Worm (Caenorhabditis elegans): Measurements from ENCODE around the gene F20D12.7.
A peak's percentile ranks its signal among the peaks of the same experiment; 100 is the strongest.

The F20D12.7 gene

ce11 chrIV:7977452-7977940 is 38.8 kb upstream of the F20D12.7 start, which contains the start of gene ora-1:
TSS of gene ora-1 (plus strand) at chrIV:7977890.
- TF ChIP-seq nhr-6 (tag; optimal IDR thresholded peaks at IDR 0.05): no peak
- no peak for TF ChIP-seq nhr-10 (tag; optimal IDR thresholded peaks at IDR 0.05)
- TF ChIP-seq blmp-1 (tag; optimal IDR thresholded peaks at IDR 0.05; ENCODE audit: insufficient read depth): peak; percentile 78
- peak; percentile 41 for TF ChIP-seq nhr-25 (tag; optimal IDR thresholded peaks at IDR 0.05)
- no peak for TF ChIP-seq fos-1 (tag; optimal IDR thresholded peaks at IDR 0.05)

ce11 chrIV:7976210-7976609 is 37.5 kb upstream of the F20D12.7 start, which contains the start of gene F57H12.6:
TSS of gene F57H12.6 (minus strand) at chrIV:7976310.
- TF ChIP-seq fos-1 (tag; optimal IDR thresholded peaks at IDR 0.05) (no peak), alr-1 (tag; optimal IDR thresholded peaks at IDR 0.05) (no peak), ceh-16 (tag; optimal IDR thresholded peaks at IDR 0.05) (no peak), lin-13 (GFP tag; optimal IDR thresholded peaks at IDR 0.05) (no peak), unc-39 (tag; optimal IDR thresholded peaks at IDR 0.05) (no peak), ztf-4 (tag; optimal IDR thresholded peaks at IDR 0.05) (no peak), snpc-4 (tag; optimal IDR thresholded peaks at IDR 0.05) (no peak), sma-3 (GFP tag; optimal IDR thresholded peaks at IDR 0.05) (no peak), ama-1 (optimal IDR thresholded peaks at IDR 0.05) (no peak), nhr-12 (tag; optimal IDR thresholded peaks at IDR 0.05) (no peak), nhr-25 (tag; optimal IDR thresholded peaks at IDR 0.05) (no peak), egl-27 (tag; optimal IDR thresholded peaks at IDR 0.05) (no peak), blmp-1 (tag; optimal IDR thresholded peaks at IDR 0.05; ENCODE audit: insufficient read depth) (no peak), lsy-2 (tag; optimal IDR thresholded peaks at IDR 0.05) (no peak), unc-62 (GFP tag; optimal IDR thresholded peaks at IDR 0.05) (no peak), gmeb-1 (tag; optimal IDR thresholded peaks at IDR 0.05) (no peak), Y55F3AM.14 (GFP tag; optimal IDR thresholded peaks at IDR 0.05) (no peak), zag-1 (tag; optimal IDR thresholded peaks at IDR 0.05) (no peak), sem-4 (tag; optimal IDR thresholded peaks at IDR 0.05) (no peak)

- TF ChIP-seq nhr-11 (tag; optimal IDR thresholded peaks at IDR 0.05): no peak
- TF ChIP-seq nhr-12 (tag; optimal IDR thresholded peaks at IDR 0.05): no peak
- TF ChIP-seq C34F6.9 (tag; optimal IDR thresholded peaks at IDR 0.05): no peak
- no peak for TF ChIP-seq unc-39 (tag; optimal IDR thresholded peaks at IDR 0.05)
These were observed 28.3 kb upstream of the F20D12.7 start, which contains the start of gene F57H12.5 for ce11 chrIV:7967006-7967405. TSS of gene F57H12.5 (plus strand) at chrIV:7967306.

- no peak for TF ChIP-seq skn-1 (tag; optimal IDR thresholded peaks at IDR 0.05)
- TF ChIP-seq ceh-82 (tag; optimal IDR thresholded peaks at IDR 0.05): no peak
- no peak for TF ChIP-seq mbf-1 (tag; optimal IDR thresholded peaks at IDR 0.05)
- TF ChIP-seq lsy-2 (tag; optimal IDR thresholded peaks at IDR 0.05): no peak
- TF ChIP-seq zag-1 (tag; optimal IDR thresholded peaks at IDR 0.05): no peak
- TF ChIP-seq lin-11 (tag; optimal IDR thresholded peaks at IDR 0.05): no peak
- no peak for TF ChIP-seq unc-62 (GFP tag; optimal IDR thresholded peaks at IDR 0.05)
- TF ChIP-seq C34F6.9 (tag; optimal IDR thresholded peaks at IDR 0.05): no peak
- no peak for TF ChIP-seq elt-1 (tag; optimal IDR thresholded peaks at IDR 0.05)
- no peak for TF ChIP-seq crh-2 (tag; optimal IDR thresholded peaks at IDR 0.05)
- no peak for TF ChIP-seq F13H6.1 (tag; optimal IDR thresholded peaks at IDR 0.05)
- no peak for TF ChIP-seq dmd-4 (tag; optimal IDR thresholded peaks at IDR 0.05)
- no peak for TF ChIP-seq nhr-11 (tag; optimal IDR thresholded peaks at IDR 0.05)
These were observed 23.2 kb upstream of the F20D12.7 start for ce11 chrIV:7961889-7962342.

- TF ChIP-seq alr-1 (tag; optimal IDR thresholded peaks at IDR 0.05) (no peak), unc-55 (GFP tag; optimal IDR thresholded peaks at IDR 0.05) (no peak), nhr-237 (tag; optimal IDR thresholded peaks at IDR 0.05) (no peak), peb-1 (tag; optimal IDR thresholded peaks at IDR 0.05) (no peak)
These were observed 19.4 kb upstream of the F20D12.7 start for ce11 chrIV:7958092-7958491.

- TF ChIP-seq nhr-21 (tag; optimal IDR thresholded peaks at IDR 0.05) (no peak), lin-11 (tag; optimal IDR thresholded peaks at IDR 0.05) (no peak), nhr-129 (tag; optimal IDR thresholded peaks at IDR 0.05) (no peak), zag-1 (tag; optimal IDR thresholded peaks at IDR 0.05) (no peak), C34F6.9 (tag; optimal IDR thresholded peaks at IDR 0.05) (no peak), nhr-237 (tag; optimal IDR thresholded peaks at IDR 0.05) (no peak), elt-1 (tag; optimal IDR thresholded peaks at IDR 0.05) (no peak), nhr-77 (tag; optimal IDR thresholded peaks at IDR 0.05) (no peak), alr-1 (tag; optimal IDR thresholded peaks at IDR 0.05) (no peak), mab-5 (tag; optimal IDR thresholded peaks at IDR 0.05) (no peak), gmeb-1 (tag; optimal IDR thresholded peaks at IDR 0.05) (no peak)
These were observed 18.8 kb upstream of the F20D12.7 start, which contains the start of gene frpr-10 for ce11 chrIV:7957504-7957903. TSS of gene frpr-10 (plus strand) at chrIV:7957804.

Data from whole organism, L2 larva.